ENCODE assay signal across 1 fruit fly cellular context in the genomic region with DNA sequence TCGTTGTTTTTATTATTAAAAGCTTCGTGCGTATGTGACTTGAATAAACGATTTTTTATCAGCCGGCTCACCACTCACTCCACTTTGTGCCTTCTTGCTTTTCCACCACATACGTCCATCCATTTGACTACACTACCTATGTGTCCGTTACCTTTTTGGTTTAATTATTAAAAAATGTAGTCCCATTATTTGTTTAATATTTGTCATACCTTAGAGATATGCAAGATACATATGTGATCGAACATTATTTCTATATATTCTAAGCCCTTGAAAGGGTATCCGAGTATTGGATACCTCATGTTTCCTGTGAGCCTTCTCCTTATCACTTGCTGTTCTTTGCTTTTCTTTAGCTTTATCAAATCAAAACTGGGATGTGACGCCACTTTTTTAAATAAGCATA.
TF ChIP-seq lines count a peak whose summit lies in the region.

No protein-coding gene starts in this region.

TF ChIP-seq in whole organism, embryonic, 481 proteins besides CTCF, POLR2A, EP300 and RAD21 (continued from another document and continues in another):
- TF ChIP-seq CG14710 (tag; optimal IDR thresholded peaks at IDR 0.05; lab: Kevin White, UChicago) (peak; percentile 11), Oaz (GFP tag; IDR thresholded peaks at IDR 0.05; lab: Robert Waterston, UW) (peak; percentile 73), NK7.1 (GFP tag; optimal IDR thresholded peaks at IDR 0.05; lab: Kevin White, UChicago) (no peak), CG9437 (GFP tag; optimal IDR thresholded peaks at IDR 0.05; lab: Kevin White, UChicago) (no peak), MTF-1 (GFP tag; optimal IDR thresholded peaks at IDR 0.05; lab: Kevin White, UChicago; ENCODE audit: borderline replicate concordance) (no peak), CG12155 (GFP tag; optimal IDR thresholded peaks at IDR 0.05; lab: Kevin White, UChicago) (peak; percentile 25), Mad (GFP tag; optimal IDR thresholded peaks at IDR 0.05; lab: Kevin White, UChicago) (no peak), pan (optimal IDR thresholded peaks at IDR 0.05; lab: Kevin White, UChicago) (no peak), pan (GFP tag; optimal IDR thresholded peaks at IDR 0.05 in 1 of 2, IDR thresholded peaks at IDR 0.05 in 1 of 2) (peak in 1 of 2 experiments; percentile 70), CG8290 (GFP tag; optimal IDR thresholded peaks at IDR 0.05; lab: Kevin White, UChicago) (no peak), CG8290 (tag; optimal IDR thresholded peaks at IDR 0.05; lab: Kevin White, UChicago) (peak in 1 of 2 experiments; percentile 75), twi (tag; optimal IDR thresholded peaks at IDR 0.05; lab: Kevin White, UChicago) (no peak), CG15514 (GFP tag; optimal IDR thresholded peaks at IDR 0.05; lab: Kevin White, UChicago) (peak; percentile 54), Fer3 (tag; optimal IDR thresholded peaks at IDR 0.05; lab: Kevin White, UChicago) (peak; percentile 76), Mes4 (GFP tag; optimal IDR thresholded peaks at IDR 0.05; lab: Kevin White, UChicago) (no peak), CG18764 (GFP tag; optimal IDR thresholded peaks at IDR 0.05; lab: Kevin White, UChicago) (peak; percentile 2), az2 (GFP tag; optimal IDR thresholded peaks at IDR 0.05; lab: Kevin White, UChicago) (no peak), Hand (GFP tag; optimal IDR thresholded peaks at IDR 0.05; lab: Kevin White, UChicago) (peak; percentile 5), zen2 (GFP tag; IDR thresholded peaks at IDR 0.05; lab: Robert Waterston, UW; ENCODE audit: partially characterized antibody) (no peak), CG3838 (GFP tag; optimal IDR thresholded peaks at IDR 0.05; lab: Kevin White, UChicago) (no peak), Dek (tag; optimal IDR thresholded peaks at IDR 0.05; lab: Kevin White, UChicago) (peak; percentile 61), Sry-β (GFP tag; optimal IDR thresholded peaks at IDR 0.05; lab: Kevin White, UChicago) (no peak), Chrac-16 (GFP tag; optimal IDR thresholded peaks at IDR 0.05; lab: Kevin White, UChicago) (no peak), br (optimal IDR thresholded peaks at IDR 0.05; lab: Kevin White, UChicago) (no peak), chif (GFP tag; optimal IDR thresholded peaks at IDR 0.05; lab: Kevin White, UChicago) (peak in 1 of 2 experiments; percentile 38), CG12236 (GFP tag; optimal IDR thresholded peaks at IDR 0.05; lab: Kevin White, UChicago) (no peak), wek (GFP tag; optimal IDR thresholded peaks at IDR 0.05; lab: Kevin White, UChicago) (no peak), CG1603 (tag; optimal IDR thresholded peaks at IDR 0.05; lab: Kevin White, UChicago) (peak; percentile 57), CG6813 (GFP tag; optimal IDR thresholded peaks at IDR 0.05; lab: Kevin White, UChicago) (peak; percentile 30), bbx (GFP tag; IDR thresholded peaks at IDR 0.05; lab: Robert Waterston, UW; ENCODE audit: partially characterized antibody) (no peak), CG2712 (tag; optimal IDR thresholded peaks at IDR 0.05; lab: Kevin White, UChicago) (peak; percentile 62), CG14441 (GFP tag; IDR thresholded peaks at IDR 0.05; lab: Robert Waterston, UW) (peak; percentile 79), seq (GFP tag; IDR thresholded peaks at IDR 0.05; lab: Robert Waterston, UW) (no peak), CG6175 (GFP tag; IDR thresholded peaks at IDR 0.05; lab: Robert Waterston, UW) (no peak), Hmr (GFP tag; optimal IDR thresholded peaks at IDR 0.05; lab: Kevin White, UChicago) (peak; percentile 79), cg (GFP tag; optimal IDR thresholded peaks at IDR 0.05; lab: Kevin White, UChicago) (no peak), da (GFP tag; optimal IDR thresholded peaks at IDR 0.05; lab: Kevin White, UChicago) (no peak), HmgZ (tag; optimal IDR thresholded peaks at IDR 0.05; lab: Kevin White, UChicago) (peak; percentile 37), GATAe (GFP tag; conservative IDR thresholded peaks at IDR 0.05; lab: Robert Waterston, UW) (0 out of 2 replicates have a peak, but pooled peaks have one; percentile 20), CG9727 (GFP tag; optimal IDR thresholded peaks at IDR 0.05; lab: Kevin White, UChicago) (peak; percentile 43), Bteb2 (GFP tag; optimal IDR thresholded peaks at IDR 0.05; lab: Kevin White, UChicago) (peak; percentile 38), CG7745 (tag; optimal IDR thresholded peaks at IDR 0.05; lab: Kevin White, UChicago) (no peak), trh (GFP tag; optimal IDR thresholded peaks at IDR 0.05; lab: Kevin White, UChicago) (no peak), vnd (GFP tag; IDR thresholded peaks at IDR 0.05; lab: Robert Waterston, UW; ENCODE audit: partially characterized antibody) (no peak), klu (GFP tag; IDR thresholded peaks at IDR 0.05; lab: Robert Waterston, UW) (0 out of 2 replicates have a peak, but pooled peaks have one; percentile 24), ERR (GFP tag; optimal IDR thresholded peaks at IDR 0.05; lab: Kevin White, UChicago) (no peak), salm (tag; optimal IDR thresholded peaks at IDR 0.05; lab: Kevin White, UChicago) (peak; percentile 14), CG13296 (GFP tag; optimal IDR thresholded peaks at IDR 0.05; lab: Kevin White, UChicago) (peak; percentile 59), zfh1 (GFP tag; IDR thresholded peaks at IDR 0.05; lab: Robert Waterston, UW) (peak; percentile 56; the same call in 2 of the 3 replicates), cwo (GFP tag; optimal IDR thresholded peaks at IDR 0.05; lab: Kevin White, UChicago) (peak; percentile 64), bcd (GFP tag; optimal IDR thresholded peaks at IDR 0.05; lab: Kevin White, UChicago) (peak; percentile 66), E2f1 (GFP tag; IDR thresholded peaks at IDR 0.05; lab: Robert Waterston, UW) (peak; percentile 46), Ravus (GFP tag; IDR thresholded peaks at IDR 0.05; lab: Robert Waterston, UW) (peak; percentile 4; the same call in 1 of the 2 replicates), ranshi (GFP tag; IDR thresholded peaks at IDR 0.05; lab: Robert Waterston, UW) (peak; percentile 53; the same call in 1 of the 2 replicates), danr (GFP tag; IDR thresholded peaks at IDR 0.05; lab: Robert Waterston, UW) (peak; percentile 57; the same call in 1 of the 2 replicates), CG4617 (GFP tag; optimal IDR thresholded peaks at IDR 0.05; lab: Kevin White, UChicago; ENCODE audit: borderline replicate concordance) (no peak), otp (GFP tag; IDR thresholded peaks at IDR 0.05; lab: Robert Waterston, UW) (peak; percentile 74; the same call in 2 of the 3 replicates), eve (GFP tag; optimal IDR thresholded peaks at IDR 0.05; lab: Kevin White, UChicago) (peak in 1 of 2 experiments; percentile 66), so (GFP tag; IDR thresholded peaks at IDR 0.05; lab: Robert Waterston, UW) (peak; percentile 24; the same call in 1 of the 3 replicates), cato (GFP tag; optimal IDR thresholded peaks at IDR 0.05; lab: Kevin White, UChicago; ENCODE audit: borderline replicate concordance) (no peak), amos (GFP tag; IDR thresholded peaks at IDR 0.05; lab: Robert Waterston, UW; ENCODE audit: partially characterized antibody) (no peak), CG13624 (GFP tag; optimal IDR thresholded peaks at IDR 0.05; lab: Kevin White, UChicago) (peak; percentile 54), sens (GFP tag; lab: Kevin White, UChicago) (peak; percentile 80), dmrt11E (tag; optimal IDR thresholded peaks at IDR 0.05; lab: Kevin White, UChicago) (no peak), ab (GFP tag; optimal IDR thresholded peaks at IDR 0.05; lab: Kevin White, UChicago) (no peak), Drgx (GFP tag; IDR thresholded peaks at IDR 0.05; lab: Robert Waterston, UW) (peak; percentile 75; the same call in 1 of the 2 replicates), yki (optimal IDR thresholded peaks at IDR 0.05; lab: Kevin White, UChicago) (no peak), sqz (GFP tag; optimal IDR thresholded peaks at IDR 0.05; lab: Kevin White, UChicago) (peak; percentile 19), kay (GFP tag; optimal IDR thresholded peaks at IDR 0.05; lab: Kevin White, UChicago) (no peak), pita (GFP tag; optimal IDR thresholded peaks at IDR 0.05; lab: Kevin White, UChicago) (no peak), CG9932 (GFP tag; IDR thresholded peaks at IDR 0.05; lab: Robert Waterston, UW) (0 out of 2 replicates have a peak, but pooled peaks have one; percentile 12), corto (GFP tag; optimal IDR thresholded peaks at IDR 0.05; lab: Kevin White, UChicago) (peak; percentile 54), wdn (GFP tag; IDR thresholded peaks at IDR 0.05; lab: Robert Waterston, UW) (peak; percentile 69), crc (GFP tag; optimal IDR thresholded peaks at IDR 0.05; lab: Kevin White, UChicago) (no peak), CG4854 (GFP tag; optimal IDR thresholded peaks at IDR 0.05; lab: Kevin White, UChicago) (peak; percentile 30), ftz-f1 (GFP tag; optimal IDR thresholded peaks at IDR 0.05; lab: Kevin White, UChicago) (no peak), Side (GFP tag; optimal IDR thresholded peaks at IDR 0.05; lab: Kevin White, UChicago) (peak; percentile 19), CG18599 (GFP tag; optimal IDR thresholded peaks at IDR 0.05; lab: Kevin White, UChicago) (peak; percentile 85), lab (GFP tag; optimal IDR thresholded peaks at IDR 0.05; lab: Kevin White, UChicago) (peak; percentile 88), Dip3 (GFP tag; optimal IDR thresholded peaks at IDR 0.05; lab: Kevin White, UChicago) (no peak), HHEX (GFP tag; optimal IDR thresholded peaks at IDR 0.05; lab: Kevin White, UChicago) (peak; percentile 60), CG12942 (GFP tag; optimal IDR thresholded peaks at IDR 0.05; lab: Kevin White, UChicago) (no peak), HLH3B (GFP tag; IDR thresholded peaks at IDR 0.05; lab: Robert Waterston, UW) (peak; percentile 71), hkb (optimal IDR thresholded peaks at IDR 0.05; lab: Kevin White, UChicago) (no peak), hkb (GFP tag; IDR thresholded peaks at IDR 0.05; lab: Robert Waterston, UW) (peak; percentile 73), D19B (GFP tag; optimal IDR thresholded peaks at IDR 0.05; lab: Kevin White, UChicago) (peak; percentile 49), gsb (GFP tag; IDR thresholded peaks at IDR 0.05; lab: Robert Waterston, UW) (peak; percentile 55), h (optimal IDR thresholded peaks at IDR 0.05; lab: Kevin White, UChicago) (no peak), CG43689 (GFP tag; IDR thresholded peaks at IDR 0.05; lab: Robert Waterston, UW) (no peak), p53 (GFP tag; optimal IDR thresholded peaks at IDR 0.05; lab: Kevin White, UChicago) (no peak), ara (GFP tag; IDR thresholded peaks at IDR 0.05; lab: Robert Waterston, UW) (peak; percentile 51; the same call in 1 of the 2 replicates), Dp (GFP tag; optimal IDR thresholded peaks at IDR 0.05; lab: Kevin White, UChicago) (no peak), CG11085 (GFP tag; IDR thresholded peaks at IDR 0.05; lab: Robert Waterston, UW) (no peak), Mrtf (GFP tag; IDR thresholded peaks at IDR 0.05; lab: Robert Waterston, UW) (0 out of 3 replicates have a peak, but pooled peaks have one; percentile 40), ind (GFP tag; optimal IDR thresholded peaks at IDR 0.05; lab: Kevin White, UChicago) (peak; percentile 60), CG10565 (GFP tag; optimal IDR thresholded peaks at IDR 0.05; lab: Kevin White, UChicago) (no peak), CG6654 (GFP tag; optimal IDR thresholded peaks at IDR 0.05; lab: Kevin White, UChicago) (no peak), CG14860 (GFP tag; IDR thresholded peaks at IDR 0.05; lab: Robert Waterston, UW; ENCODE audit: partially characterized antibody) (no peak), Bdp1 (GFP tag; optimal IDR thresholded peaks at IDR 0.05; lab: Kevin White, UChicago) (no peak), zfh2 (GFP tag; optimal IDR thresholded peaks at IDR 0.05; lab: Kevin White, UChicago) (peak; percentile 20), grau (tag; optimal IDR thresholded peaks at IDR 0.05; lab: Kevin White, UChicago) (peak; percentile 71), grn (GFP tag; optimal IDR thresholded peaks at IDR 0.05; lab: Kevin White, UChicago) (peak; percentile 24), Eip74EF (GFP tag; optimal IDR thresholded peaks at IDR 0.05; lab: Kevin White, UChicago) (peak in 1 of 2 experiments; percentile 41), CG42726 (GFP tag; IDR thresholded peaks at IDR 0.05; lab: Robert Waterston, UW; ENCODE audit: partially characterized antibody) (no peak), usp (GFP tag; optimal IDR thresholded peaks at IDR 0.05; lab: Kevin White, UChicago) (no peak), gce (GFP tag; IDR thresholded peaks at IDR 0.05; lab: Robert Waterston, UW) (no peak), Jarid2 (GFP tag; optimal IDR thresholded peaks at IDR 0.05; lab: Kevin White, UChicago) (no peak), aop (GFP tag; IDR thresholded peaks at IDR 0.05; lab: Robert Waterston, UW) (no peak), CG8359 (GFP tag; optimal IDR thresholded peaks at IDR 0.05; lab: Kevin White, UChicago; ENCODE audit: borderline replicate concordance) (peak; percentile 14), gcm (GFP tag; optimal IDR thresholded peaks at IDR 0.05; lab: Kevin White, UChicago) (peak; percentile 8), cad (GFP tag; optimal IDR thresholded peaks at IDR 0.05; lab: Kevin White, UChicago) (no peak), CG13894 (tag; optimal IDR thresholded peaks at IDR 0.05; lab: Kevin White, UChicago) (peak; percentile 67), CG11247 (GFP tag; IDR thresholded peaks at IDR 0.05; lab: Robert Waterston, UW) (peak; percentile 44; the same call in 1 of the 2 replicates), stc (GFP tag; IDR thresholded peaks at IDR 0.05; lab: Robert Waterston, UW) (peak; percentile 70), CG9609 (GFP tag; optimal IDR thresholded peaks at IDR 0.05; lab: Kevin White, UChicago) (peak; percentile 4), Neu2 (GFP tag; optimal IDR thresholded peaks at IDR 0.05; lab: Kevin White, UChicago; ENCODE audit: borderline replicate concordance) (no peak), CG3407 (GFP tag; optimal IDR thresholded peaks at IDR 0.05; lab: Kevin White, UChicago) (peak; percentile 19), CG11456 (GFP tag; IDR thresholded peaks at IDR 0.05; lab: Robert Waterston, UW) (0 out of 3 replicates have a peak, but pooled peaks have one; percentile 34), H2.0 (GFP tag; IDR thresholded peaks at IDR 0.05; lab: Robert Waterston, UW) (peak; percentile 53; the same call in 1 of the 2 replicates), tna (GFP tag; IDR thresholded peaks at IDR 0.05; lab: Robert Waterston, UW; ENCODE audit: partially characterized antibody) (no peak), CG18619 (GFP tag; optimal IDR thresholded peaks at IDR 0.05; lab: Kevin White, UChicago) (peak; percentile 30), unpg (GFP tag; optimal IDR thresholded peaks at IDR 0.05; lab: Kevin White, UChicago) (peak; percentile 67), inv (GFP tag; IDR thresholded peaks at IDR 0.05; lab: Robert Waterston, UW; ENCODE audit: partially characterized antibody) (no peak), Sin3A (optimal IDR thresholded peaks at IDR 0.05; lab: Kevin White, UChicago) (no peak)
